Fruit fly (Drosophila melanogaster) whole organism, embryonic: ENCODE results near the gene CG16772.

Experiments
- Ada2b ChIP-seq: fragments of 200-800 bp; sonication (Bioruptor generic); IDR thresholded peaks from 2 replicates; pipeline ENCODE4 v1.3.6; 2022; ENCODE audit warnings: missing biosample characterization, missing genetic modification characterization
- Blimp-1 ChIP-seq: fragments of 200-800 bp; sonication (Bioruptor generic); optimal IDR thresholded peaks from 3 replicates; lab custom pipeline; 2018; ENCODE audit warnings: missing biosample characterization, missing genetic modification characterization, mild to moderate bottlenecking, moderate library complexity, missing genetic modification reagents
- Bteb2 ChIP-seq: fragments of 200-800 bp; sonication (Bioruptor generic); optimal IDR thresholded peaks from 2 replicates; lab custom pipeline; 2016; ENCODE audit warnings: missing biosample characterization, missing genetic modification characterization
- CG11093 ChIP-seq: fragments of 200-800 bp; sonication (Bioruptor generic); IDR thresholded peaks from 3 replicates; pipeline ENCODE4 v1.3.6; 2022; ENCODE audit warnings: missing biosample characterization, missing genetic modification characterization
- CG11456 ChIP-seq: fragments of 200-800 bp; sonication (Bioruptor generic); IDR thresholded peaks from 3 replicates; pipeline ENCODE4 v1.3.6; 2022; ENCODE audit warnings: missing biosample characterization, missing genetic modification characterization
- CG14965 ChIP-seq: fragments of 200-800 bp; sonication (Bioruptor generic); optimal IDR thresholded peaks from 2 replicates; lab custom pipeline; 2016; ENCODE audit warnings: missing biosample characterization, missing genetic modification characterization, borderline replicate concordance
- CG15269 ChIP-seq: fragments of 200-800 bp; sonication (Bioruptor generic); optimal IDR thresholded peaks from 2 replicates; lab custom pipeline; 2018; ENCODE audit warnings: missing biosample characterization, mild to moderate bottlenecking, missing genetic modification characterization, moderate library complexity
- CG16779 ChIP-seq: fragments of 200-800 bp; sonication (Bioruptor generic); IDR thresholded peaks from 2 replicates; pipeline ENCODE4 v1.3.6; 2022; ENCODE audit warnings: missing biosample characterization, missing genetic modification characterization
- CG18011 ChIP-seq: fragments of 200-800 bp; sonication (Bioruptor generic); optimal IDR thresholded peaks from 2 replicates; lab custom pipeline; 2017; ENCODE audit warnings: missing biosample characterization, missing genetic modification characterization, mild to moderate bottlenecking, moderate library complexity, missing genotype
- CG2678 ChIP-seq: fragments of 200-800 bp; sonication (Bioruptor generic); optimal IDR thresholded peaks from 3 replicates; lab custom pipeline; 2019; ENCODE audit warnings: missing biosample characterization, mild to moderate bottlenecking, missing genetic modification characterization, moderate library complexity
- CG3065 ChIP-seq: fragments of 200-800 bp; sonication (Bioruptor generic); optimal IDR thresholded peaks from 2 replicates; lab custom pipeline; 2016; ENCODE audit warnings: missing biosample characterization, missing genetic modification characterization
- CG42726 ChIP-seq: fragments of 200-800 bp; sonication (Bioruptor generic); IDR thresholded peaks from 2 replicates; pipeline ENCODE4 v1.3.6; 2022; ENCODE audit warnings: missing biosample characterization, missing genetic modification characterization; ENCODE audit not compliant: partially characterized antibody
- CG4282 ChIP-seq: fragments of 200-800 bp; sonication (Bioruptor generic); optimal IDR thresholded peaks from 2 replicates; lab custom pipeline; 2016; ENCODE audit warnings: missing biosample characterization, missing genetic modification characterization
- CG4404 ChIP-seq: fragments of 200-800 bp; sonication (Bioruptor generic); IDR thresholded peaks from 2 replicates; pipeline ENCODE4 v1.3.6; 2022; ENCODE audit warnings: missing biosample characterization, missing genetic modification characterization
- CG7963 ChIP-seq: fragments of 200-800 bp; sonication (Bioruptor generic); IDR thresholded peaks from 3 replicates; pipeline ENCODE4 v1.3.6; 2022; ENCODE audit warnings: missing biosample characterization, missing genetic modification characterization; ENCODE audit not compliant: partially characterized antibody
- CG9437 ChIP-seq: fragments of 200-800 bp; sonication (Bioruptor generic); optimal IDR thresholded peaks from 2 replicates; lab custom pipeline; 2018; ENCODE audit warnings: missing biosample characterization, mild to moderate bottlenecking, missing genetic modification characterization
- Camta ChIP-seq: fragments of 200-800 bp; sonication (Bioruptor generic); optimal IDR thresholded peaks from 2 replicates; lab custom pipeline; 2016; ENCODE audit warnings: missing biosample characterization, missing genetic modification characterization
- D19B ChIP-seq: fragments of 200-800 bp; sonication (Bioruptor generic); optimal IDR thresholded peaks from 2 replicates; lab custom pipeline; 2017; ENCODE audit warnings: missing biosample characterization, mild to moderate bottlenecking, missing genetic modification characterization
- Dbx ChIP-seq: fragments of 200-800 bp; sonication (Bioruptor generic); IDR thresholded peaks from 3 replicates; pipeline ENCODE4 v1.3.6; 2022; ENCODE audit warnings: missing biosample characterization, missing genetic modification characterization
- Ets65A ChIP-seq: fragments of 200-800 bp; sonication (Bioruptor generic); peaks from one replicate; lab custom pipeline; 2016; ENCODE audit warnings: missing biosample characterization, missing genetic modification characterization
- HLHmδ ChIP-seq: fragments of 200-800 bp; sonication (Bioruptor generic); optimal IDR thresholded peaks from 2 replicates; lab custom pipeline; 2018; ENCODE audit warnings: missing biosample characterization, mild to moderate bottlenecking, missing genetic modification characterization, moderate library complexity
- Hand ChIP-seq: fragments of 200-800 bp; sonication (Bioruptor generic); optimal IDR thresholded peaks from 2 replicates; lab custom pipeline; 2017; ENCODE audit warnings: mild to moderate bottlenecking, missing biosample characterization, missing genetic modification reagents, missing genetic modification characterization
- MESR4 ChIP-seq: fragments of 200-800 bp; sonication (Bioruptor generic); optimal IDR thresholded peaks from 2 replicates; lab custom pipeline; 2018; ENCODE audit warnings: missing biosample characterization, mild to moderate bottlenecking, missing genetic modification characterization, moderate library complexity
- Mad ChIP-seq: fragments of 200-800 bp; sonication (Bioruptor generic); optimal IDR thresholded peaks from 2 replicates; lab custom pipeline; 2016; ENCODE audit warnings: missing biosample characterization, missing genetic modification characterization
- Nf-YA ChIP-seq: fragments of 200-800 bp; sonication (Bioruptor generic); IDR thresholded peaks from 2 replicates; pipeline ENCODE4 v1.3.6; 2022; ENCODE audit warnings: missing biosample characterization, missing genetic modification characterization
- Nf-YC ChIP-seq: fragments of 200-800 bp; optimal IDR thresholded peaks from 3 replicates; lab custom pipeline; 2019; ENCODE audit warnings: missing biosample characterization, mild to moderate bottlenecking, missing genetic modification characterization, moderate library complexity
- Sin3A ChIP-seq: fragments of >200 bp; optimal IDR thresholded peaks from 2 replicates; lab custom pipeline; 2018
- Six4 ChIP-seq: fragments of 200-800 bp; sonication (Bioruptor generic); optimal IDR thresholded peaks from 2 replicates; lab custom pipeline; 2016; ENCODE audit warnings: missing biosample characterization, missing genetic modification characterization
- Sry-β ChIP-seq: fragments of 200-800 bp; sonication (Bioruptor generic); optimal IDR thresholded peaks from 2 replicates; lab custom pipeline; 2018; ENCODE audit warnings: missing biosample characterization, mild to moderate bottlenecking, missing genetic modification characterization, moderate library complexity
- al ChIP-seq: fragments of 200-800 bp; sonication (Bioruptor generic); IDR thresholded peaks from 2 replicates; pipeline ENCODE4 v1.3.6; 2022; ENCODE audit warnings: missing biosample characterization, missing genetic modification characterization
- ase ChIP-seq: fragments of 200-800 bp; sonication (Bioruptor generic); IDR thresholded peaks from 3 replicates; pipeline ENCODE4 v1.3.6; 2022; ENCODE audit warnings: missing biosample characterization, missing genetic modification characterization
- br ChIP-seq: fragments of >200 bp; optimal IDR thresholded peaks from 2 replicates; lab custom pipeline; 2017
- dmrt99B ChIP-seq: fragments of 200-800 bp; sonication (Bioruptor generic); optimal IDR thresholded peaks from 2 replicates; lab custom pipeline; 2018; ENCODE audit warnings: missing biosample characterization, mild to moderate bottlenecking, missing genetic modification characterization, moderate library complexity
- fd102C ChIP-seq: fragments of 200-800 bp; sonication (Bioruptor generic); optimal IDR thresholded peaks from 2 replicates; lab custom pipeline; 2018; ENCODE audit warnings: missing biosample characterization, mild to moderate bottlenecking, missing genetic modification characterization, moderate library complexity
- fd64A ChIP-seq: fragments of 200-800 bp; sonication (Bioruptor generic); optimal IDR thresholded peaks from 3 replicates; lab custom pipeline; 2018; ENCODE audit warnings: missing biosample characterization, mild to moderate bottlenecking, missing genetic modification characterization
- gce ChIP-seq: fragments of 200-800 bp; sonication (Bioruptor generic); IDR thresholded peaks from 3 replicates; pipeline ENCODE4 v1.3.6; 2022; ENCODE audit warnings: missing biosample characterization, missing genetic modification characterization
- grau ChIP-seq: fragments of 200-800 bp; optimal IDR thresholded peaks from 3 replicates; lab custom pipeline; 2019; ENCODE audit warnings: missing biosample characterization, mild to moderate bottlenecking, missing genetic modification characterization, moderate library complexity
- lola ChIP-seq, 3 experiments: fragments of >200 bp in 2 of 3; fragments of 200-800 bp in 1 of 3; sonication (Bioruptor generic) in 1 of 3; optimal IDR thresholded peaks; 2 replicates each; lab custom pipeline; 2017 to 2019; ENCODE audit warnings: missing biosample characterization in 3 of 3, missing genetic modification characterization in 3 of 3, mild to moderate bottlenecking in 1 of 3, moderate library complexity in 1 of 3
- mld ChIP-seq: fragments of 200-800 bp; sonication (Bioruptor generic); IDR thresholded peaks from 3 replicates; pipeline ENCODE4 v1.3.6; 2022; ENCODE audit warnings: missing biosample characterization, missing genetic modification characterization; ENCODE audit not compliant: partially characterized antibody
- nerfin-2 ChIP-seq: fragments of 200-800 bp; sonication (Bioruptor generic); IDR thresholded peaks from 2 replicates; pipeline ENCODE4 v1.3.6; 2022; ENCODE audit warnings: missing biosample characterization, missing genetic modification characterization; ENCODE audit not compliant: partially characterized antibody
- pb ChIP-seq: fragments of 200-800 bp; sonication (Bioruptor generic); optimal IDR thresholded peaks from 3 replicates; lab custom pipeline; 2016; ENCODE audit warnings: missing biosample characterization, missing genetic modification characterization
- peb ChIP-seq: fragments of 200-800 bp; sonication (Bioruptor generic); IDR thresholded peaks from 2 replicates; pipeline ENCODE4 v1.3.6; 2022; ENCODE audit warnings: missing biosample characterization, missing genetic modification characterization
- pnt ChIP-seq: fragments of 200-800 bp; sonication (Bioruptor generic); optimal IDR thresholded peaks from 3 replicates; lab custom pipeline; 2016; ENCODE audit warnings: missing biosample characterization, missing genetic modification characterization
- schlank ChIP-seq: fragments of 200-800 bp; sonication (Bioruptor generic); optimal IDR thresholded peaks from 2 replicates; lab custom pipeline; 2018; ENCODE audit warnings: missing biosample characterization, mild to moderate bottlenecking, missing genetic modification characterization
- sr ChIP-seq: fragments of 200-800 bp; sonication (Bioruptor generic); IDR thresholded peaks from 3 replicates; pipeline ENCODE4 v1.3.6; 2022; ENCODE audit warnings: missing biosample characterization, missing genetic modification characterization
- toy ChIP-seq: fragments of 200-800 bp; sonication (Bioruptor generic); IDR thresholded peaks from 2 replicates; pipeline ENCODE4 v1.3.6; 2022; ENCODE audit warnings: missing biosample characterization, missing genetic modification characterization
- trh ChIP-seq: fragments of 200-800 bp; sonication (Bioruptor generic); optimal IDR thresholded peaks from 2 replicates; lab custom pipeline; 2016; ENCODE audit warnings: missing biosample characterization, missing genetic modification characterization
- tup ChIP-seq: fragments of 200-800 bp; sonication (Bioruptor generic); optimal IDR thresholded peaks from 2 replicates; lab custom pipeline; 2016; ENCODE audit warnings: missing biosample characterization, mild to moderate bottlenecking, missing genetic modification characterization, moderate library complexity
- tx ChIP-seq: fragments of 200-800 bp; sonication (Bioruptor generic); optimal IDR thresholded peaks from 2 replicates; lab custom pipeline; 2016; ENCODE audit warnings: missing biosample characterization, missing genetic modification characterization
- vfl ChIP-seq: fragments of 200-800 bp; sonication (Bioruptor generic); optimal IDR thresholded peaks from 2 replicates; lab custom pipeline; 2016; ENCODE audit warnings: missing biosample characterization, missing genetic modification characterization
- zfh2 ChIP-seq: fragments of 200-800 bp; sonication (Bioruptor generic); optimal IDR thresholded peaks from 2 replicates; lab custom pipeline; 2016; ENCODE audit warnings: missing biosample characterization, missing genetic modification characterization

CG16772 gene

DNA sequence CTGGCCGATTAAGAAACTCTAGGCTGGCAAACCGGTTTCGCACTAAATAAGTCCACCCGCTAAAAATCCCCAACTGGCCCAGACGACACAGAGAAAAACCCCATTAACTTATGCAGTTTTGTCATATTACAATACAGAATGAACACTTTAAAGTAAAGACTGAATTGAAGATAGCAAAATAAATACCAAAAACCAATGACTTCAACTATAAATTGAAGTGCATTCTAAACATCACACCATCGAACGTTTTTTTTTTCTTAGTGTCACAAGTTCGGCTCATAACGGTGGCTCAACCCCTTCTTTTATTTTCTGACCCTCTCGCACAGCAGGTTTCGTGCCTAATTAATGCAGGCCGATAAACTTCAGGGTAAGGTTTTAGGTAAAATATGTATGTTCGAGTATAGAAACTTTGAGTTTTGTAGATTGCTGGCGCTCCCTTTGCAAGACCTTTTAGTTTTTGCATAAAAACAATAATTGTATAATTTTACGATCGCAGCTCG is 21.1 kb upstream of the CG16772 start (continued):
- TF ChIP-seq CG42726, result no peak
- TF ChIP-seq Dbx, result peak; percentile 96
- TF ChIP-seq ase (GFP tag; lab: Robert Waterston, UW), result peak; percentile 84
- TF ChIP-seq CG11456 (GFP tag; lab: Robert Waterston, UW), result peak; percentile 94
- no peak for TF ChIP-seq br (lab: Kevin White, UChicago)
- peak; percentile 80 for TF ChIP-seq pnt (GFP tag; lab: Kevin White, UChicago)
- TF ChIP-seq D19B (GFP tag; lab: Kevin White, UChicago), result peak; percentile 68
- no peak for TF ChIP-seq CG7963 (GFP tag; lab: Robert Waterston, UW)
- TF ChIP-seq nerfin-2, result no peak
- peak; percentile 70 for TF ChIP-seq CG9437 (GFP tag; lab: Kevin White, UChicago)
- peak; percentile 78 for TF ChIP-seq tup (GFP tag; lab: Kevin White, UChicago)
- TF ChIP-seq Ada2b, result peak; percentile 93
- peak; percentile 89 for TF ChIP-seq CG11093 (GFP tag; lab: Robert Waterston, UW)
- TF ChIP-seq grau (tag; lab: Kevin White, UChicago), result peak; percentile 82
- TF ChIP-seq MESR4, result no peak
- TF ChIP-seq Six4 (GFP tag; lab: Kevin White, UChicago), result peak; percentile 71
- peak; percentile 35 for TF ChIP-seq CG18011 (GFP tag; lab: Kevin White, UChicago)
- TF ChIP-seq CG4282, result peak; percentile 41
- TF ChIP-seq CG3065 (GFP tag; lab: Kevin White, UChicago), result peak; percentile 57
- peak; percentile 86 for TF ChIP-seq toy (GFP tag; lab: Robert Waterston, UW)
- no peak for TF ChIP-seq fd102C
- TF ChIP-seq lola (GFP tag; optimal IDR thresholded peaks at IDR 0.05; lab: Kevin White, UChicago), result peak in 1 of 3 experiments; percentile 72
- peak; percentile 93 for TF ChIP-seq CG16779 (GFP tag; lab: Robert Waterston, UW)
- no peak for TF ChIP-seq Sry-β (GFP tag; lab: Kevin White, UChicago)
- peak; percentile 73 for TF ChIP-seq CG4404 (GFP tag; lab: Robert Waterston, UW)
- peak; percentile 35 for TF ChIP-seq Hand (GFP tag; lab: Kevin White, UChicago)
- peak; percentile 55 for TF ChIP-seq pb (GFP tag; lab: Kevin White, UChicago)
- peak; percentile 82 for TF ChIP-seq Blimp-1
- TF ChIP-seq tx (GFP tag; lab: Kevin White, UChicago), result peak; percentile 84
- no peak for TF ChIP-seq HLHmδ (GFP tag; lab: Kevin White, UChicago)
- no peak for TF ChIP-seq Ets65A (GFP tag; lab: Kevin White, UChicago)
- TF ChIP-seq dmrt99B (tag; lab: Kevin White, UChicago), result peak; percentile 82
- peak; percentile 85 for TF ChIP-seq Camta (GFP tag; lab: Kevin White, UChicago)
- peak; percentile 89 for TF ChIP-seq CG15269
- TF ChIP-seq Nf-YC (tag; lab: Kevin White, UChicago), result peak; percentile 37
- TF ChIP-seq al (GFP tag; lab: Robert Waterston, UW), result peak; percentile 93
- TF ChIP-seq CG14965 (GFP tag; lab: Kevin White, UChicago), result no peak
- peak; percentile 64 for TF ChIP-seq schlank (tag; lab: Kevin White, UChicago)
- peak; percentile 90 for TF ChIP-seq gce (GFP tag; lab: Robert Waterston, UW)
- TF ChIP-seq peb (GFP tag; lab: Robert Waterston, UW), result peak; percentile 75
- TF ChIP-seq zfh2 (GFP tag; lab: Kevin White, UChicago), result peak; percentile 91
- peak; percentile 83 for TF ChIP-seq Bteb2 (GFP tag; lab: Kevin White, UChicago)
- no peak for TF ChIP-seq mld
- peak; percentile 89 for TF ChIP-seq CG2678 (tag; lab: Kevin White, UChicago)
- peak; percentile 83 for TF ChIP-seq Nf-YA (GFP tag; lab: Robert Waterston, UW)
- TF ChIP-seq sr (GFP tag; lab: Robert Waterston, UW), result peak; percentile 45; the same call in 1 of the 3 replicates
- TF ChIP-seq vfl (GFP tag; lab: Kevin White, UChicago), result peak; percentile 80
- TF ChIP-seq Sin3A, result no peak
- peak; percentile 47 for TF ChIP-seq fd64A (GFP tag; lab: Kevin White, UChicago)
- TF ChIP-seq Mad (GFP tag; lab: Kevin White, UChicago), result peak; percentile 78
- peak; percentile 63 for TF ChIP-seq trh (GFP tag; lab: Kevin White, UChicago)
